Worm (Caenorhabditis elegans) whole organism, early embryonic: ENCODE results near the gene C39B10.5.

Source experiments
- B0310.2 ChIP-seq: sonication (generic microtip); optimal IDR thresholded peaks from 2 replicates; lab custom pipeline; 2016; ENCODE audit warnings: mild to moderate bottlenecking, missing genetic modification characterization, missing compliant biosample characterization
- ama-1 ChIP-seq: fragments of 150-350 bp; optimal IDR thresholded peaks from 2 replicates; lab custom pipeline; 2014
- ceh-13 ChIP-seq: fragments of 200-800 bp; sonication (Bioruptor generic); optimal IDR thresholded peaks from 2 replicates; lab custom pipeline; 2018; ENCODE audit warnings: mild to moderate bottlenecking, missing genetic modification characterization, missing compliant biosample characterization
- hmbx-1 ChIP-seq: sonication (generic microtip); optimal IDR thresholded peaks from 2 replicates; lab custom pipeline; 2016; ENCODE audit warnings: mild to moderate bottlenecking, missing genetic modification characterization, missing compliant biosample characterization
- hmg-4 ChIP-seq: fragments of 200-800 bp; sonication (Bioruptor generic); optimal IDR thresholded peaks from 2 replicates; lab custom pipeline; 2018; ENCODE audit warnings: mild to moderate bottlenecking, missing genetic modification characterization, missing compliant biosample characterization
- scrt-1 ChIP-seq: fragments of 200-800 bp; sonication (Bioruptor generic); IDR thresholded peaks from 2 replicates; pipeline ENCODE4 v1.3.6; 2022; ENCODE audit warnings: missing genetic modification characterization, missing compliant biosample characterization
- tbx-11 ChIP-seq: fragments of 200-800 bp; sonication (Bioruptor generic); IDR thresholded peaks from 2 replicates; pipeline ENCODE4 v1.3.6; 2022; ENCODE audit warnings: missing genetic modification characterization, missing compliant biosample characterization
- tbx-37 ChIP-seq: fragments of 200-800 bp; sonication (Bioruptor generic); conservative IDR thresholded peaks from 2 replicates; pipeline ENCODE4 v1.3.6; 2022; ENCODE audit warnings: missing genetic modification reagents, missing genetic modification characterization, missing compliant biosample characterization
- tra-4 ChIP-seq: sonication (generic microtip); optimal IDR thresholded peaks from 2 replicates; lab custom pipeline; 2017; ENCODE audit warnings: missing genetic modification characterization, missing compliant biosample characterization

ce11 chrX:10479108-10479738, 32.1 kb downstream of the C39B10.5 start:
- TF ChIP-seq tbx-37 (GFP tag; lab: Robert Waterston, UW) (no peak), tbx-11 (GFP tag; lab: Robert Waterston, UW) (no peak), tra-4 (tag; lab: Kevin White, UChicago) (no peak), ama-1 (no peak), hmg-4 (no peak), scrt-1 (GFP tag; lab: Robert Waterston, UW) (no peak), ceh-13 (GFP tag; lab: Kevin White, UChicago) (no peak), hmbx-1 (tag; lab: Kevin White, UChicago) (no peak), B0310.2 (no peak)
